Fruit fly (Drosophila melanogaster) whole organism, embryonic: ENCODE results near the gene CG13075.

Source experiments
- Aef1 ChIP-seq: fragments of 200-800 bp; sonication (Bioruptor generic); IDR thresholded peaks from 3 replicates; pipeline ENCODE4 v1.3.6; 2022; ENCODE audit warnings: missing biosample characterization, missing genetic modification characterization
- B-H1 ChIP-seq: fragments of 200-800 bp; sonication (Bioruptor generic); IDR thresholded peaks from 3 replicates; pipeline ENCODE4 v1.3.6; 2022; ENCODE audit warnings: missing biosample characterization, missing genetic modification characterization
- CG10267 ChIP-seq: fragments of 200-800 bp; sonication (Bioruptor generic); optimal IDR thresholded peaks from 2 replicates; lab custom pipeline; 2018; ENCODE audit warnings: missing biosample characterization, mild to moderate bottlenecking, missing genetic modification characterization, moderate library complexity
- CG10366 ChIP-seq: fragments of 200-800 bp; sonication (Bioruptor generic); IDR thresholded peaks from 2 replicates; pipeline ENCODE4 v1.3.6; 2022; ENCODE audit warnings: missing biosample characterization, missing genetic modification characterization
- CG10543 ChIP-seq: fragments of 200-800 bp; sonication (Bioruptor generic); optimal IDR thresholded peaks from 3 replicates; lab custom pipeline; 2017; ENCODE audit warnings: missing biosample characterization, mild to moderate bottlenecking, missing genetic modification characterization, moderate library complexity
- CG10654 ChIP-seq: fragments of 200-800 bp; sonication (Bioruptor generic); optimal IDR thresholded peaks from 2 replicates; lab custom pipeline; 2016; ENCODE audit warnings: missing biosample characterization, missing genetic modification characterization
- CG11093 ChIP-seq: fragments of 200-800 bp; sonication (Bioruptor generic); IDR thresholded peaks from 3 replicates; pipeline ENCODE4 v1.3.6; 2022; ENCODE audit warnings: missing biosample characterization, missing genetic modification characterization
- CG14965 ChIP-seq: fragments of 200-800 bp; sonication (Bioruptor generic); optimal IDR thresholded peaks from 2 replicates; lab custom pipeline; 2016; ENCODE audit warnings: missing biosample characterization, missing genetic modification characterization, borderline replicate concordance
- CG15479 ChIP-seq: fragments of 200-800 bp; sonication (Bioruptor generic); optimal IDR thresholded peaks from 3 replicates; lab custom pipeline; 2019; ENCODE audit warnings: missing biosample characterization, mild to moderate bottlenecking, missing genetic modification characterization, moderate library complexity
- CG15696 ChIP-seq: fragments of 200-800 bp; sonication (Bioruptor generic); optimal IDR thresholded peaks from 2 replicates; lab custom pipeline; 2019; ENCODE audit warnings: missing biosample characterization, mild to moderate bottlenecking, missing genetic modification characterization, moderate library complexity
- CG1647 ChIP-seq: fragments of 200-800 bp; sonication (Bioruptor generic); optimal IDR thresholded peaks from 3 replicates; lab custom pipeline; 2016; ENCODE audit warnings: missing biosample characterization, missing genetic modification characterization
- CG16863 ChIP-seq: fragments of 200-800 bp; sonication (Bioruptor generic); optimal IDR thresholded peaks from 3 replicates; lab custom pipeline; 2016; ENCODE audit warnings: missing biosample characterization, missing genetic modification characterization
- CG17612 ChIP-seq: fragments of 200-800 bp; sonication (Bioruptor generic); IDR thresholded peaks from 2 replicates; pipeline ENCODE4 v1.3.6; 2022; ENCODE audit warnings: missing biosample characterization, missing genetic modification characterization
- CG2120 ChIP-seq: fragments of 200-800 bp; sonication (Bioruptor generic); optimal IDR thresholded peaks from 3 replicates; lab custom pipeline; 2016; ENCODE audit warnings: missing biosample characterization, missing genetic modification characterization
- CG2875 ChIP-seq: fragments of 200-800 bp; sonication (Bioruptor generic); optimal IDR thresholded peaks from 2 replicates; lab custom pipeline; 2017; ENCODE audit warnings: missing biosample characterization, mild to moderate bottlenecking, missing genetic modification characterization, missing genetic modification reagents
- CG32767 ChIP-seq: fragments of 200-800 bp; sonication (Bioruptor generic); IDR thresholded peaks from 2 replicates; pipeline ENCODE4 v1.3.6; 2022; ENCODE audit warnings: missing biosample characterization, missing genetic modification characterization
- CG32772 ChIP-seq: fragments of 200-800 bp; sonication (Bioruptor generic); IDR thresholded peaks from 2 replicates; pipeline ENCODE4 v1.3.6; 2022; ENCODE audit warnings: missing biosample characterization, missing genetic modification characterization
- CG4360 ChIP-seq: fragments of 200-800 bp; sonication (Bioruptor generic); IDR thresholded peaks from 2 replicates; pipeline ENCODE4 v1.3.6; 2022; ENCODE audit warnings: missing biosample characterization, missing genetic modification characterization
- CG4707 ChIP-seq: fragments of 200-800 bp; sonication (Bioruptor generic); optimal IDR thresholded peaks from 2 replicates; lab custom pipeline; 2018; ENCODE audit warnings: missing biosample characterization, mild to moderate bottlenecking, missing genetic modification characterization, moderate library complexity
- CG6854 ChIP-seq: fragments of 200-800 bp; sonication (Bioruptor generic); optimal IDR thresholded peaks from 3 replicates; lab custom pipeline; 2017; ENCODE audit warnings: missing biosample characterization, mild to moderate bottlenecking, missing genetic modification characterization
- D19A ChIP-seq: fragments of 200-800 bp; optimal IDR thresholded peaks from 3 replicates; lab custom pipeline; 2019; ENCODE audit warnings: missing biosample characterization, mild to moderate bottlenecking, missing genetic modification characterization, moderate library complexity
- Gug ChIP-seq: fragments of 200-800 bp; sonication (Bioruptor generic); IDR thresholded peaks from 4 replicates; pipeline ENCODE4 v1.3.6; 2022; ENCODE audit warnings: missing biosample characterization, missing genetic modification characterization
- Hmx ChIP-seq: fragments of 200-800 bp; sonication (Bioruptor generic); optimal IDR thresholded peaks from 2 replicates; lab custom pipeline; 2016; ENCODE audit warnings: missing biosample characterization, missing genetic modification characterization
- Hr78 ChIP-seq, 2 experiments: fragments of 200-800 bp in 1 of 2; fragments of >200 bp in 1 of 2; sonication (Bioruptor generic) in 1 of 2; optimal IDR thresholded peaks; 2 replicates each; lab custom pipeline; 2017 to 2019; ENCODE audit warnings: missing biosample characterization in 2 of 2, missing genetic modification characterization in 2 of 2, mild to moderate bottlenecking in 1 of 2, moderate library complexity in 1 of 2
- Mad ChIP-seq: fragments of 200-800 bp; sonication (Bioruptor generic); optimal IDR thresholded peaks from 2 replicates; lab custom pipeline; 2016; ENCODE audit warnings: missing biosample characterization, missing genetic modification characterization
- NC2β ChIP-seq: fragments of 200-800 bp; sonication (Bioruptor generic); optimal IDR thresholded peaks from 2 replicates; lab custom pipeline; 2016; ENCODE audit warnings: missing biosample characterization, missing genetic modification characterization
- Nf-YC ChIP-seq: fragments of 200-800 bp; optimal IDR thresholded peaks from 3 replicates; lab custom pipeline; 2019; ENCODE audit warnings: missing biosample characterization, mild to moderate bottlenecking, missing genetic modification characterization, moderate library complexity
- Rfx ChIP-seq: fragments of 200-800 bp; sonication (Bioruptor generic); IDR thresholded peaks from 2 replicates; pipeline ENCODE4 v1.3.6; 2022; ENCODE audit warnings: missing biosample characterization, missing genetic modification characterization
- Sox100B ChIP-seq: fragments of 200-800 bp; sonication (Bioruptor generic); optimal IDR thresholded peaks from 3 replicates; lab custom pipeline; 2018; ENCODE audit warnings: missing biosample characterization, mild to moderate bottlenecking, missing genetic modification characterization
- Stat92E ChIP-seq, 3 experiments: fragments of >200 bp in 2 of 3; fragments of 200-800 bp in 1 of 3; sonication (Bioruptor generic) in 1 of 3; optimal IDR thresholded peaks; 2 replicates each; lab custom pipeline; 2017 to 2019; ENCODE audit warnings: missing biosample characterization in 3 of 3, missing genetic modification characterization in 3 of 3, mild to moderate bottlenecking in 1 of 3, moderate library complexity in 1 of 3
- ab ChIP-seq: fragments of 200-800 bp; sonication (Bioruptor generic); optimal IDR thresholded peaks from 2 replicates; lab custom pipeline; 2016; ENCODE audit warnings: missing biosample characterization, missing genetic modification characterization
- ara ChIP-seq: fragments of 200-800 bp; sonication (Bioruptor generic); IDR thresholded peaks from 2 replicates; pipeline ENCODE4 v1.3.6; 2022; ENCODE audit warnings: missing biosample characterization, missing genetic modification characterization
- br ChIP-seq: fragments of >200 bp; optimal IDR thresholded peaks from 2 replicates; lab custom pipeline; 2017
- cad ChIP-seq: fragments of >200 bp; optimal IDR thresholded peaks from 2 replicates; lab custom pipeline; 2017; ENCODE audit warnings: missing biosample characterization, missing genetic modification characterization
- croc ChIP-seq: fragments of 200-800 bp; sonication (Bioruptor generic); conservative IDR thresholded peaks from 3 replicates; pipeline ENCODE4 v1.3.6; 2022; ENCODE audit warnings: missing biosample characterization, missing genetic modification characterization
- dati ChIP-seq: fragments of 200-800 bp; sonication (Bioruptor generic); IDR thresholded peaks from 2 replicates; pipeline ENCODE4 v1.3.6; 2022; ENCODE audit warnings: missing biosample characterization, missing genetic modification characterization
- dmrt11E ChIP-seq: fragments of 200-800 bp; sonication (Bioruptor generic); optimal IDR thresholded peaks from 3 replicates; lab custom pipeline; 2018; ENCODE audit warnings: missing biosample characterization, mild to moderate bottlenecking, missing genetic modification characterization, moderate library complexity
- eyg ChIP-seq: fragments of 200-800 bp; sonication (Bioruptor generic); optimal IDR thresholded peaks from 3 replicates; lab custom pipeline; 2016; ENCODE audit warnings: missing biosample characterization, missing genetic modification characterization
- fru ChIP-seq: fragments of >200 bp; optimal IDR thresholded peaks from 2 replicates; lab custom pipeline; 2017
- gt ChIP-seq: fragments of 200-800 bp; sonication (Bioruptor generic); IDR thresholded peaks from 2 replicates; pipeline ENCODE4 v1.3.6; 2022; ENCODE audit warnings: missing biosample characterization, missing genetic modification characterization
- ind ChIP-seq: fragments of 200-800 bp; sonication (Bioruptor generic); optimal IDR thresholded peaks from 3 replicates; lab custom pipeline; 2016; ENCODE audit warnings: missing biosample characterization, missing genetic modification characterization
- knrl ChIP-seq: fragments of 200-800 bp; sonication (Bioruptor generic); IDR thresholded peaks from 3 replicates; pipeline ENCODE4 v1.3.6; 2022; ENCODE audit warnings: missing biosample characterization, missing genetic modification characterization; ENCODE audit not compliant: partially characterized antibody
- lmd ChIP-seq: fragments of 200-800 bp; sonication (Bioruptor generic); IDR thresholded peaks from 2 replicates; pipeline ENCODE4 v1.3.6; 2022; ENCODE audit warnings: missing biosample characterization, missing genetic modification characterization
- lov ChIP-seq, 2 experiments: fragments of 200-800 bp in 1 of 2; fragments of >200 bp in 1 of 2; sonication (Bioruptor generic) in 1 of 2; IDR thresholded peaks in 1 of 2; optimal IDR thresholded peaks in 1 of 2; 2 replicates in 1 of 2; 3 replicates in 1 of 2; pipeline versions ENCODE4 v1.3.6 to Lab custom; 2017 to 2022; ENCODE audit warnings: missing biosample characterization in 1 of 2, missing genetic modification characterization in 1 of 2
- psq ChIP-seq: fragments of 200-800 bp; sonication (Bioruptor generic); optimal IDR thresholded peaks from 2 replicates; lab custom pipeline; 2017; ENCODE audit warnings: missing biosample characterization, missing genetic modification characterization
- sc ChIP-seq, 3 experiments: fragments of >200 bp in 2 of 3; fragments of 200-800 bp in 1 of 3; sonication (Bioruptor generic) in 1 of 3; optimal IDR thresholded peaks; 2 replicates in 2 of 3; 3 replicates in 1 of 3; lab custom pipeline; 2017; ENCODE audit warnings: mild to moderate bottlenecking in 1 of 3, missing biosample characterization in 1 of 3, missing genetic modification characterization in 1 of 3, missing genetic modification reagents in 1 of 3
- sima ChIP-seq: fragments of 200-800 bp; sonication (Bioruptor generic); optimal IDR thresholded peaks from 2 replicates; lab custom pipeline; 2016; ENCODE audit warnings: missing biosample characterization, missing genetic modification characterization
- tap ChIP-seq: fragments of 200-800 bp; optimal IDR thresholded peaks from 3 replicates; lab custom pipeline; 2019; ENCODE audit warnings: missing biosample characterization, mild to moderate bottlenecking, missing genetic modification characterization, moderate library complexity
- tin ChIP-seq: fragments of 200-800 bp; sonication (Bioruptor generic); optimal IDR thresholded peaks from 3 replicates; lab custom pipeline; 2016; ENCODE audit warnings: missing biosample characterization, missing genetic modification characterization
- wek ChIP-seq: fragments of 200-800 bp; sonication (Bioruptor generic); optimal IDR thresholded peaks from 3 replicates; lab custom pipeline; 2018; ENCODE audit warnings: missing biosample characterization, mild to moderate bottlenecking, missing genetic modification characterization, moderate library complexity

Gene CG13075

dm6 chr3L:16087323-16087816 is 3.6 kb downstream of the CG13075 start, which contains the start of gene Tasp1 (continued):
- TF ChIP-seq br (lab: Kevin White, UChicago), result no peak
- no peak for TF ChIP-seq NC2β (GFP tag; lab: Kevin White, UChicago)
- no peak for TF ChIP-seq CG14965 (GFP tag; lab: Kevin White, UChicago)
- peak; percentile 63 for TF ChIP-seq CG32772 (GFP tag; lab: Robert Waterston, UW)
- TF ChIP-seq CG32767 (GFP tag; lab: Robert Waterston, UW), result peak; percentile 52; the same call in 1 of the 2 replicates
- no peak; the same call in 2 of the 3 replicates for TF ChIP-seq knrl
- TF ChIP-seq sc (optimal IDR thresholded peaks at IDR 0.05; lab: Kevin White, UChicago), result no peak
- no peak for TF ChIP-seq sc (GFP tag; optimal IDR thresholded peaks at IDR 0.05; lab: Kevin White, UChicago)
- TF ChIP-seq CG6854 (GFP tag; lab: Kevin White, UChicago), result no peak
- TF ChIP-seq Aef1 (GFP tag; lab: Robert Waterston, UW), result peak; percentile 60
- TF ChIP-seq ara (GFP tag; lab: Robert Waterston, UW), result 0 out of 2 replicates have a peak, but pooled peaks have one; percentile 12
- peak; percentile 79 for TF ChIP-seq Rfx (GFP tag; lab: Robert Waterston, UW)
- TF ChIP-seq CG1647 (GFP tag; lab: Kevin White, UChicago), result no peak
- no peak for TF ChIP-seq Hmx (GFP tag; lab: Kevin White, UChicago)
- TF ChIP-seq CG11093 (GFP tag; lab: Robert Waterston, UW), result no peak
- peak; percentile 53 for TF ChIP-seq tap (tag; lab: Kevin White, UChicago)
- peak; percentile 60 for TF ChIP-seq CG2120 (GFP tag; lab: Kevin White, UChicago)
- TF ChIP-seq wek (GFP tag; lab: Kevin White, UChicago), result no peak
- TF ChIP-seq CG10267, result peak; percentile 70
- no peak for TF ChIP-seq CG2875
- TF ChIP-seq Mad, result peak; percentile 21
- TF ChIP-seq ab, result no peak
- no peak for TF ChIP-seq gt (GFP tag; lab: Robert Waterston, UW)
- TF ChIP-seq CG17612 (GFP tag; lab: Robert Waterston, UW), result no peak
- TF ChIP-seq fru (lab: Kevin White, UChicago), result no peak
- no peak for TF ChIP-seq cad
- TF ChIP-seq Nf-YC, result no peak
- 0 out of 3 replicates have a peak, but pooled peaks have one; percentile 28 for TF ChIP-seq croc
- peak; percentile 71 for TF ChIP-seq lmd (GFP tag; lab: Robert Waterston, UW)
- peak; percentile 43 for TF ChIP-seq tin
- no peak for TF ChIP-seq CG15479 (GFP tag; lab: Kevin White, UChicago)
- peak; percentile 54 for TF ChIP-seq Sox100B (GFP tag; lab: Kevin White, UChicago)
- TF ChIP-seq CG4707, result no peak
- peak; percentile 36 for TF ChIP-seq ind (GFP tag; lab: Kevin White, UChicago)
- peak in 1 of 3 experiments; percentile 33 for TF ChIP-seq Stat92E (GFP tag; optimal IDR thresholded peaks at IDR 0.05; lab: Kevin White, UChicago)
- no peak for TF ChIP-seq lov (optimal IDR thresholded peaks at IDR 0.05; lab: Kevin White, UChicago)
- TF ChIP-seq lov (GFP tag; IDR thresholded peaks at IDR 0.05; lab: Robert Waterston, UW), result no peak
- no peak for TF ChIP-seq psq
- no peak for TF ChIP-seq sima
- TF ChIP-seq CG4360 (GFP tag; lab: Robert Waterston, UW), result peak; percentile 47; the same call in 1 of the 2 replicates
- peak; percentile 70 for TF ChIP-seq dmrt11E (tag; lab: Kevin White, UChicago)
- TF ChIP-seq CG16863 (GFP tag; lab: Kevin White, UChicago), result no peak
- peak; percentile 19 for TF ChIP-seq CG10654 (GFP tag; lab: Kevin White, UChicago)
- peak; percentile 58 for TF ChIP-seq CG15696 (tag; lab: Kevin White, UChicago)
- peak; percentile 43; the same call in 1 of the 3 replicates for TF ChIP-seq B-H1 (GFP tag; lab: Robert Waterston, UW)
- TF ChIP-seq CG10543, result no peak
- no peak for TF ChIP-seq Hr78 (GFP tag; optimal IDR thresholded peaks at IDR 0.05; lab: Kevin White, UChicago)
- TF ChIP-seq D19A, result peak; percentile 67
- TF ChIP-seq CG10366 (GFP tag; lab: Robert Waterston, UW), result peak; percentile 38; the same call in 1 of the 2 replicates
- no peak for TF ChIP-seq dati
- no peak for TF ChIP-seq eyg (GFP tag; lab: Kevin White, UChicago)
- no peak for TF ChIP-seq Gug (GFP tag; lab: Robert Waterston, UW)
